Worm (Caenorhabditis elegans): Measurements from ENCODE around the gene fbxb-44.
A peak's percentile ranks its signal among the peaks of the same experiment; 100 is the strongest.

The fbxb-44 gene

ce11 chrII:1518914-1519313 is 19.8 kb upstream of the fbxb-44 start, which contains the start of gene Y51H7BR.8:
Y51H7BR.8 (plus strand) TSS chrII:1519214.
- no peak for TF ChIP-seq K02D7.2 (tag; optimal IDR thresholded peaks at IDR 0.05)
- TF ChIP-seq ceh-30 (tag; optimal IDR thresholded peaks at IDR 0.05) = no peak
- TF ChIP-seq ceh-18 (tag; optimal IDR thresholded peaks at IDR 0.05) = no peak
- no peak for TF ChIP-seq ceh-22 (tag; optimal IDR thresholded peaks at IDR 0.05)
- no peak for TF ChIP-seq rnt-1 (tag; optimal IDR thresholded peaks at IDR 0.05)
- no peak for TF ChIP-seq F13H6.1 (tag; optimal IDR thresholded peaks at IDR 0.05)
- TF ChIP-seq sdc-2 (tag; optimal IDR thresholded peaks at IDR 0.05) = no peak
- no peak for TF ChIP-seq Y22D7AL.16 (tag; optimal IDR thresholded peaks at IDR 0.05)
- TF ChIP-seq ceh-31 (tag; optimal IDR thresholded peaks at IDR 0.05) = no peak
- no peak for TF ChIP-seq hlh-13 (GFP tag; optimal IDR thresholded peaks at IDR 0.05)
- TF ChIP-seq ztf-16 (tag; optimal IDR thresholded peaks at IDR 0.05) = no peak
- TF ChIP-seq ceh-34 (tag; optimal IDR thresholded peaks at IDR 0.05) = no peak
- no peak for TF ChIP-seq ceh-14 (tag; optimal IDR thresholded peaks at IDR 0.05)
- TF ChIP-seq ceh-19 (GFP tag; optimal IDR thresholded peaks at IDR 0.05) = no peak

- TF ChIP-seq hlh-8 (tag; optimal IDR thresholded peaks at IDR 0.05) (no peak), pha-4 (tag; optimal IDR thresholded peaks at IDR 0.05) (no peak), odd-2 (tag; optimal IDR thresholded peaks at IDR 0.05) (no peak), ceh-9 (tag; optimal IDR thresholded peaks at IDR 0.05) (no peak), elt-2 (tag; optimal IDR thresholded peaks at IDR 0.05) (no peak), tbx-7 (tag; optimal IDR thresholded peaks at IDR 0.05) (no peak), hlh-30 (tag; optimal IDR thresholded peaks at IDR 0.05; ENCODE audit: insufficient read depth) (no peak), pag-3 (tag; optimal IDR thresholded peaks at IDR 0.05; ENCODE audit: borderline replicate concordance) (no peak), sox-2 (GFP tag; IDR thresholded peaks at IDR 0.05) (no peak), ceh-45 (GFP tag; IDR thresholded peaks at IDR 0.05) (no peak), ceh-24 (tag; optimal IDR thresholded peaks at IDR 0.05) (no peak), nhr-11 (tag; optimal IDR thresholded peaks at IDR 0.05) (no peak), fkh-10 (GFP tag; optimal IDR thresholded peaks at IDR 0.05) (no peak), ceh-18 (tag; optimal IDR thresholded peaks at IDR 0.05) (peak; percentile 15), ceh-19 (GFP tag; optimal IDR thresholded peaks at IDR 0.05) (no peak), syd-9 (tag; optimal IDR thresholded peaks at IDR 0.05) (peak; percentile 22), tbx-2 (tag; optimal IDR thresholded peaks at IDR 0.05) (no peak), unc-42 (tag; optimal IDR thresholded peaks at IDR 0.05) (peak; percentile 54), madf-2 (tag; optimal IDR thresholded peaks at IDR 0.05) (no peak), ceh-48 (tag; optimal IDR thresholded peaks at IDR 0.05) (peak; percentile 43), hlh-15 (tag; optimal IDR thresholded peaks at IDR 0.05) (no peak), unc-86 (tag; optimal IDR thresholded peaks at IDR 0.05) (no peak), Y22D7AL.16 (tag; optimal IDR thresholded peaks at IDR 0.05) (no peak), ets-4 (tag; optimal IDR thresholded peaks at IDR 0.05) (no peak)
These were observed 18.8 kb upstream of the fbxb-44 start for ce11 chrII:1519867-1520266.

ce11 chrII:1521956-1522355 is 16.7 kb upstream of the fbxb-44 start:
- no peak for TF ChIP-seq C08G9.2 (tag; optimal IDR thresholded peaks at IDR 0.05)
- no peak for TF ChIP-seq pha-2 (tag; optimal IDR thresholded peaks at IDR 0.05)
- TF ChIP-seq fkh-10 (GFP tag; optimal IDR thresholded peaks at IDR 0.05) = no peak
- TF ChIP-seq pag-3 (tag; optimal IDR thresholded peaks at IDR 0.05; ENCODE audit: borderline replicate concordance) = no peak
- TF ChIP-seq Y22D7AL.16 (tag; optimal IDR thresholded peaks at IDR 0.05) = no peak
- TF ChIP-seq sdc-2 (tag; optimal IDR thresholded peaks at IDR 0.05) = no peak
- no peak for TF ChIP-seq ztf-16 (tag; optimal IDR thresholded peaks at IDR 0.05)
- TF ChIP-seq che-1 (tag; optimal IDR thresholded peaks at IDR 0.05) = no peak
- no peak for TF ChIP-seq madf-2 (tag; optimal IDR thresholded peaks at IDR 0.05)
- no peak for TF ChIP-seq ceh-14 (tag; optimal IDR thresholded peaks at IDR 0.05)
- no peak for TF ChIP-seq tbx-2 (tag; optimal IDR thresholded peaks at IDR 0.05)
- TF ChIP-seq zip-5 (tag; optimal IDR thresholded peaks at IDR 0.05) = no peak
- TF ChIP-seq hlh-13 (GFP tag; optimal IDR thresholded peaks at IDR 0.05) = no peak
- no peak for TF ChIP-seq K02D7.2 (tag; optimal IDR thresholded peaks at IDR 0.05)

All from whole organism, late embryonic.